Fruit fly (Drosophila melanogaster): Measurements from ENCODE around the gene pch2.

Gene pch2

DNA sequence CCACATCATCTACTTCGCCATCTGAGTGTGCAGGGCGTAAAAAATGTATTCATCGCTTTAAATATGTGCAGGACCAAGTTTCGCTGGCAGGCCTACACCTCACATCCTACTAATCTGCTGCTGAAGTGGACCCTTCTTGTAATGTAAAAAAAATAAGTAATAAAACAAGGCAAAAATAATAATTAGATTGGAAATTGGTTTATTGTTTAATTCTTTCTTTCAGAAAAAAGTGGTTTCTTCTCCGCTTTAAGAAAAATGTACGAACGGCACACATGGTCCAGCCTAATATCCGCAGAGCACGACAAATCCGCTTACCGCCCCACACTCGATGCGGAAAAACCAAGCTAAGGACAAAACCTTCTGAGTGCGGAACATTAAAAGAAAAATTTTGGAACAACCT, 15.6 kb downstream of the pch2 start:
- TF ChIP-seq CG11504 (tag; optimal IDR thresholded peaks at IDR 0.05) (peak; percentile 4), CG18599 (GFP tag; optimal IDR thresholded peaks at IDR 0.05) (peak; percentile 69), CG15514 (GFP tag; optimal IDR thresholded peaks at IDR 0.05) (peak; percentile 1), lab (GFP tag; optimal IDR thresholded peaks at IDR 0.05) (peak; percentile 43), Stat92E (GFP tag; optimal IDR thresholded peaks at IDR 0.05) (no peak), Hmr (GFP tag; optimal IDR thresholded peaks at IDR 0.05) (peak; percentile 41), CG13123 (GFP tag; optimal IDR thresholded peaks at IDR 0.05) (no peak)

DNA sequence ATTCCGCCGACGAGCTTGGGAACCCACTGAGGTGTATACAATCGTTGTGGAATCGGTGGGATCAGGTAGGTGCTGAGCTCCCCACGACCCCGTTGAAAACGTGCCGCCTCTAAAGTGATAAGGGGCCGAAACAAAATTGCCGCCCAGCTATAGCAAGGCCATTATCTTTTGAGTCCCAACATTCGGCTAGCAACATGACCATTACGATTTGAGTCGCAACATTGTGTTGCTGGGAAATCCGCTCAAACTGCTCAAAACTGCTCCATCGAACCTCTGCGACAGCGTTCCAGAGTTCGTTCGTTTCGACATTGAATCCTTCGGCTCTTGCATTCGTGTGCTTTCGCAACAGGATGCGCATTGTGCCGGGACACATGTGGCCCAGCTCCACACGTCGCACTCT, 32.7 kb downstream of the pch2 start, which contains the start of gene CG11741:
Gene CG11741 (minus strand): TSS at position 16 of the 400 bp plus-strand sequence.
- TF ChIP-seq CG2202 (tag; optimal IDR thresholded peaks at IDR 0.05) (no peak), lov (optimal IDR thresholded peaks at IDR 0.05) (no peak), lov (GFP tag; IDR thresholded peaks at IDR 0.05) (0 out of 3 replicates have a peak, but pooled peaks have one; percentile 27), chinmo (GFP tag; IDR thresholded peaks at IDR 0.05; ENCODE audit: partially characterized antibody) (0 out of 4 replicates have a peak, but pooled peaks have one; percentile 47), CG5180 (GFP tag; optimal IDR thresholded peaks at IDR 0.05) (peak; percentile 96), CG11504 (tag; optimal IDR thresholded peaks at IDR 0.05) (peak; percentile 98), Hey (tag; optimal IDR thresholded peaks at IDR 0.05) (peak; percentile 77), Deaf1 (tag; optimal IDR thresholded peaks at IDR 0.05) (peak; percentile 90), cwo (GFP tag; optimal IDR thresholded peaks at IDR 0.05) (peak; percentile 89), z (GFP tag; IDR thresholded peaks at IDR 0.05) (peak; percentile 89), gt (GFP tag; IDR thresholded peaks at IDR 0.05) (no peak)

DNA sequence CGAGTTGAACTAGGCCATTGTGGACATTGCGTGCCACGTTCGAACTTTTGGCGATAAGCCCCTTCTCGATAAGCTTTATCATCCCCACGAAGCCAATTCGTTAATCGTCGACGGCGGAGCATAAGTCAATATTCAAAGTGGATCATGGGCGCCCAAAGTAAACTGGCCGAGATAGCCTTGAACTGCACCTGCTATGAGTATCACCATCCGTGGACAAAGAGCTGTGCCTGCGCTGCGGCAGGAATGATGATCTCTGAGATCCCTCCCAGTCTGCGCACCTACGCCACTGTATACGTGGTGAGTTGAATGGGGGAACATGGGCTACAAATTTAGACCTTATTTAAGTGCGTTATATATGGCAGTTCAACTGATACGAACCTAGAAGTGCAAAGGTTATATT, 37.3 kb downstream of the pch2 start:
- TF ChIP-seq otp (GFP tag; IDR thresholded peaks at IDR 0.05) = no peak
- TF ChIP-seq CG12071 (GFP tag; optimal IDR thresholded peaks at IDR 0.05) = no peak
- no peak for TF ChIP-seq CG18619 (GFP tag; optimal IDR thresholded peaks at IDR 0.05)
- TF ChIP-seq CG10979 (tag; optimal IDR thresholded peaks at IDR 0.05) = no peak
- no peak for TF ChIP-seq CG17912 (GFP tag; optimal IDR thresholded peaks at IDR 0.05)
- TF ChIP-seq bbx (GFP tag; IDR thresholded peaks at IDR 0.05; ENCODE audit: partially characterized antibody) = no peak
- TF ChIP-seq MBD-R2 (GFP tag; IDR thresholded peaks at IDR 0.05) = no peak
- TF ChIP-seq fd3F (GFP tag; optimal IDR thresholded peaks at IDR 0.05) = no peak
- no peak for TF ChIP-seq prd (optimal IDR thresholded peaks at IDR 0.05)
- peak; percentile 48; the same call in 1 of the 3 replicates for TF ChIP-seq prd (GFP tag; IDR thresholded peaks at IDR 0.05)
- no peak for TF ChIP-seq mirr (GFP tag; optimal IDR thresholded peaks at IDR 0.05)
- TF ChIP-seq Kr (GFP tag; optimal IDR thresholded peaks at IDR 0.05) = no peak
- peak; percentile 13 for TF ChIP-seq Side (GFP tag; optimal IDR thresholded peaks at IDR 0.05)
- no peak for TF ChIP-seq crol (GFP tag; IDR thresholded peaks at IDR 0.05)
- TF ChIP-seq CG10321 (GFP tag; IDR thresholded peaks at IDR 0.05) = no peak
- TF ChIP-seq sna (GFP tag; IDR thresholded peaks at IDR 0.05; ENCODE audit: partially characterized antibody) = no peak
- TF ChIP-seq CG14860 (GFP tag; IDR thresholded peaks at IDR 0.05; ENCODE audit: partially characterized antibody) = no peak
- no peak for TF ChIP-seq p53 (GFP tag; optimal IDR thresholded peaks at IDR 0.05)
- TF ChIP-seq CG10209 (GFP tag; optimal IDR thresholded peaks at IDR 0.05) = no peak
- TF ChIP-seq Trl (optimal IDR thresholded peaks at IDR 0.05) = no peak
- TF ChIP-seq Trl (GFP tag; optimal IDR thresholded peaks at IDR 0.05) = no peak
- peak; percentile 55; the same call in 2 of the 4 replicates for TF ChIP-seq Gug (GFP tag; IDR thresholded peaks at IDR 0.05)
- no peak for TF ChIP-seq D19B (GFP tag; optimal IDR thresholded peaks at IDR 0.05)
- TF ChIP-seq CG11560 (tag; IDR thresholded peaks at IDR 0.05) = peak; percentile 40; the same call in 1 of the 3 replicates
- peak; percentile 27 for TF ChIP-seq Sox102F (GFP tag; optimal IDR thresholded peaks at IDR 0.05)
- no peak for TF ChIP-seq Scr (GFP tag; IDR thresholded peaks at IDR 0.05; ENCODE audit: partially characterized antibody)
- 0 out of 2 replicates have a peak, but pooled peaks have one; percentile 24 for TF ChIP-seq HLH3B (GFP tag; IDR thresholded peaks at IDR 0.05)
- TF ChIP-seq tap (tag; optimal IDR thresholded peaks at IDR 0.05) = no peak
- TF ChIP-seq vfl (GFP tag; optimal IDR thresholded peaks at IDR 0.05) = no peak
- TF ChIP-seq CG2889 (GFP tag; IDR thresholded peaks at IDR 0.05) = no peak
- TF ChIP-seq Sin3A (optimal IDR thresholded peaks at IDR 0.05) = no peak
- no peak for TF ChIP-seq NK7.1 (GFP tag; optimal IDR thresholded peaks at IDR 0.05)

Measured in whole organism, embryonic.